Fruit fly (Drosophila melanogaster) whole organism, pupa: ENCODE data around the gene AkhR.

Source experiments
- CG10348 ChIP-seq: fragments of 200-800 bp; sonication (Bioruptor generic); IDR thresholded peaks from 2 replicates; pipeline ENCODE4 v1.3.6; 2022; ENCODE audit warnings: missing biosample characterization, missing genetic modification characterization
- CG12605 ChIP-seq: fragments of 200-800 bp; sonication (Bioruptor generic); IDR thresholded peaks from 2 replicates; pipeline ENCODE4 v1.3.6; 2022; ENCODE audit warnings: missing biosample characterization, missing genetic modification characterization
- CG13204 ChIP-seq: fragments of 200-800 bp; sonication (Bioruptor generic); optimal IDR thresholded peaks from 2 replicates; lab custom pipeline; 2018; ENCODE audit warnings: missing biosample characterization, mild to moderate bottlenecking, missing genetic modification characterization, moderate library complexity
- CG14655 ChIP-seq: fragments of 200-800 bp; sonication (Bioruptor generic); optimal IDR thresholded peaks from 3 replicates; lab custom pipeline; 2017; ENCODE audit warnings: mild to moderate bottlenecking, missing biosample characterization, missing genetic modification reagents, missing genetic modification characterization
- CG15710 ChIP-seq: fragments of 200-800 bp; sonication (Bioruptor generic); optimal IDR thresholded peaks from 2 replicates; lab custom pipeline; 2018; ENCODE audit warnings: missing biosample characterization, mild to moderate bottlenecking, missing genetic modification characterization, moderate library complexity
- CG17806 ChIP-seq: fragments of 200-800 bp; sonication (Bioruptor generic); optimal IDR thresholded peaks from 2 replicates; lab custom pipeline; 2018; ENCODE audit warnings: missing biosample characterization, mild to moderate bottlenecking, missing genetic modification characterization, moderate library complexity
- CG32121 ChIP-seq: fragments of 200-800 bp; sonication (Bioruptor generic); IDR thresholded peaks from 2 replicates; pipeline ENCODE4 v1.3.6; 2022; ENCODE audit warnings: missing biosample characterization, missing genetic modification characterization
- CG34367 ChIP-seq: fragments of 200-800 bp; sonication (Bioruptor generic); optimal IDR thresholded peaks from 2 replicates; lab custom pipeline; 2018; ENCODE audit warnings: missing biosample characterization, mild to moderate bottlenecking, missing genetic modification characterization
- CG4496 ChIP-seq: fragments of 200-800 bp; sonication (Bioruptor generic); IDR thresholded peaks from 3 replicates; pipeline ENCODE4 v1.3.6; 2022; ENCODE audit warnings: missing biosample characterization, missing genetic modification characterization
- CG8159 ChIP-seq: fragments of 200-800 bp; sonication (Bioruptor generic); optimal IDR thresholded peaks from 3 replicates; lab custom pipeline; 2018; ENCODE audit warnings: missing biosample characterization, mild to moderate bottlenecking, missing genetic modification characterization, moderate library complexity
- CG8301 ChIP-seq: fragments of 200-800 bp; sonication (Bioruptor generic); optimal IDR thresholded peaks from 2 replicates; lab custom pipeline; 2018; ENCODE audit warnings: missing biosample characterization, mild to moderate bottlenecking, missing genetic modification characterization
- CG9948 ChIP-seq: fragments of 200-800 bp; sonication (Bioruptor generic); optimal IDR thresholded peaks from 2 replicates; lab custom pipeline; 2018; ENCODE audit warnings: missing biosample characterization, mild to moderate bottlenecking, missing genetic modification characterization, moderate library complexity
- D1 ChIP-seq: fragments of 200-800 bp; sonication (Bioruptor generic); optimal IDR thresholded peaks from 2 replicates; lab custom pipeline; 2018; ENCODE audit warnings: missing biosample characterization, mild to moderate bottlenecking, missing genetic modification characterization, moderate library complexity
- EcR ChIP-seq: fragments of 200-800 bp; sonication (Bioruptor generic); optimal IDR thresholded peaks from 3 replicates; lab custom pipeline; 2019; ENCODE audit warnings: missing biosample characterization, missing genetic modification characterization, mild to moderate bottlenecking, moderate library complexity, missing genetic modification reagents
- Ets98B ChIP-seq: fragments of 200-800 bp; sonication (Bioruptor generic); IDR thresholded peaks from 2 replicates; pipeline ENCODE4 v1.3.6; 2022; ENCODE audit warnings: missing biosample characterization, missing genetic modification characterization
- Pif1A ChIP-seq: fragments of 200-800 bp; sonication (Bioruptor generic); optimal IDR thresholded peaks from 3 replicates; lab custom pipeline; 2016; ENCODE audit warnings: missing biosample characterization, missing genetic modification characterization
- Pif1B ChIP-seq: fragments of 200-800 bp; sonication (Bioruptor generic); optimal IDR thresholded peaks from 3 replicates; lab custom pipeline; 2016; ENCODE audit warnings: missing biosample characterization, missing genetic modification characterization
- Snoo ChIP-seq: fragments of 200-800 bp; sonication (Bioruptor generic); optimal IDR thresholded peaks from 3 replicates; lab custom pipeline; 2017; ENCODE audit warnings: missing biosample characterization, mild to moderate bottlenecking, missing genetic modification characterization, inconsistent platforms
- fd96Ca ChIP-seq: fragments of 200-800 bp; sonication (Bioruptor generic); IDR thresholded peaks from 3 replicates; pipeline ENCODE4 v1.3.6; 2022; ENCODE audit warnings: missing biosample characterization, missing genetic modification characterization
- gl ChIP-seq: fragments of 200-800 bp; sonication (Bioruptor generic); optimal IDR thresholded peaks from 2 replicates; lab custom pipeline; 2018; ENCODE audit warnings: missing biosample characterization, mild to moderate bottlenecking, missing genetic modification characterization
- rn ChIP-seq: fragments of 200-800 bp; sonication (Bioruptor generic); IDR thresholded peaks from 2 replicates; pipeline ENCODE4 v1.3.6; 2022; ENCODE audit warnings: missing biosample characterization, missing genetic modification characterization

AkhR gene

DNA sequence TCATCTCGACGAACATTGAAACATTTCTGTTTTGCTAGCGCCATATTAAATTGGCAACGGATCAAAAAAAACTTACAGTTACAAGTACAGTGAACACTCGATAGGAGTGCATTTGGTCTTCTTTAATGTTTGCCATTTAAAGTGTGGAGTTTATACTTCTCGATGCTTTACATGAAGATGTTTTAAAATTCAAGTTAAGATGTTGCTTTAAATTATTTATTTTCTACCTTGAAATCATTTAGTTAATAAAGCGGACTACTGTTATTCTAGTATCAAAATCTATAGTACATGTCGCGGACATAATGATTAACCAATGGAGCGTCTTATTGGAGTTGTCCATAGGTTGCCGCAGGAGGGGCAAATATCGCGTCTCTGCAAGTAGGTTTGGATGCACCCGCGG is 39.5 kb downstream of the AkhR start, which contains the start of gene cort:
TSS of gene cort (minus strand) at position 101 of the 400 bp plus-strand sequence.
- no peak for TF ChIP-seq gl (tag; lab: Kevin White, UChicago)
- TF ChIP-seq CG17806 (tag; lab: Kevin White, UChicago), result no peak
- no peak for TF ChIP-seq CG10348
- no peak for TF ChIP-seq D1
- TF ChIP-seq CG9948 (tag; lab: Kevin White, UChicago), result no peak
- no peak for TF ChIP-seq CG8159 (tag; lab: Kevin White, UChicago)
- no peak for TF ChIP-seq CG14655

DNA sequence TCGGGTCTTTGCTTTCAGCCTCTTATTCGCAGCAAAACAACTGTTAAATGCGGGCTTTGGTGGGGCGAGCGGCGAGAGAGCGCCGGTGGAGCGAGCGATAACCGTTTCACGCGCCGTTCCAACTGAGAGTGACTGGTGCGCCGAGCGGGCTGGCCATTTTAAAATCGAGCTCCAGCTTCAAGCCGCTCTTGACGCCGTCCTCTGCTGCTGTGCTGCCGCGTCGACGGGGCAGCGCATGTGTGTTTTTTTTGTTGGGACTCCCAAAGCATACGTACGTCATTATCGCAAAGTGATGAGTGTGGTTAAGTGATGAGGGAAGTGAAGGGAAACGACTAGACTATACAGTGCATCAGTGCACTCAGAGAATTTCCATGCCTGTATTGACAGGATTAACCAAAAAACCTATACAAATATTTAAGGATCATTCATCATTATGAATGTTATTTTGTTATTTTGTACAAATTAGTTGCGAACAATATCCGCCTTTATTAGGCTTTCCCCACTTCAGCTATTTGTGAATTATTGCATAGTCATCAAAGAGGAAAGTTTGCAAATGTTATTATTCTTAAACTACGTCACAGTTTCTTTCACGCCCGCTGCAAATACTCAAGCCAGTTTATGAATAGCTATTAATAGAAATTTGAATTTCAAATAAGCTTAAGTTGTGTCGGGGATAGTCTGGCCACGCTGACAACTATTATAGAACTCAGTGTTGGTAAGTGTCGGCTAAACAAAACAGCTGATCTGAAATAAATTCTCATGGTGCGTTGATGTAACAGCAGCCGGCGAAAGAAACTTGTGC is 42.6 kb downstream of the AkhR start, which contains the start of gene Spn27A:
TSS of gene Spn27A (minus strand) at position 137 of the 802 bp plus-strand sequence.
- peak; percentile 72 for TF ChIP-seq CG17806 (tag; lab: Kevin White, UChicago)
- peak; percentile 65 for TF ChIP-seq gl (tag; lab: Kevin White, UChicago)
- no peak for TF ChIP-seq Pif1A (GFP tag; lab: Kevin White, UChicago)
- peak; percentile 96 for TF ChIP-seq CG13204 (GFP tag; lab: Kevin White, UChicago)
- no peak for TF ChIP-seq CG10348
- peak; percentile 80 for TF ChIP-seq fd96Ca
- peak; percentile 75 for TF ChIP-seq Ets98B
- TF ChIP-seq CG9948 (tag; lab: Kevin White, UChicago), result peak; percentile 70
- peak; percentile 58 for TF ChIP-seq Snoo
- TF ChIP-seq Pif1B (GFP tag; lab: Kevin White, UChicago), result peak; percentile 70
- no peak for TF ChIP-seq CG8159 (tag; lab: Kevin White, UChicago)
- no peak for TF ChIP-seq CG8301
- TF ChIP-seq CG14655, result no peak
- peak; percentile 45 for TF ChIP-seq EcR (GFP tag; lab: Kevin White, UChicago)
- TF ChIP-seq rn, result peak; percentile 44; the same call in 1 of the 2 replicates
- TF ChIP-seq CG15710 (tag; lab: Kevin White, UChicago), result peak; percentile 67
- TF ChIP-seq CG34367 (tag; lab: Kevin White, UChicago), result peak; percentile 60
- peak; percentile 84 for TF ChIP-seq CG32121 (GFP tag; lab: Robert Waterston, UW)
- TF ChIP-seq D1, result no peak
- TF ChIP-seq CG4496 (GFP tag; lab: Robert Waterston, UW), result peak; percentile 76
- peak; percentile 71 for TF ChIP-seq CG12605 (GFP tag; lab: Robert Waterston, UW)

DNA sequence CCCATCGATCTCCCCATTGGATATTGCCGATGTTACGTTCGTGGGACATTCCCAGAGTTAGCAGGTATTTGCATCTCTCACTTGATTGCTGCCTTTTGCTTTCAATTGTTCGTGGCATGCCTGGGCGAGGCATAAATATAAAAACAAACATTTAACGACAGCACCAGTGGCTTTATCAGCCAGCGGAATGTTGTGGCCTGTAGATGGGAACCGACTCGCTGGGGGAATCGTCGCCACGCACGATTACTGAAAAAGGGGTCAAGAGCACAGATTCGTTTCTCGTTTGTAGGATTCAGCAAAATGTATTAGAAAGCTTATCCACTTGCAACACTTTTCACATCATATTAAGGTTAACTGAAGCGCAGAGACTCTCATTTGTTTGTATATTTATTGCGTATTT is 44.6 kb downstream of the AkhR start:
- TF ChIP-seq CG9948 (tag; lab: Kevin White, UChicago), result no peak
- peak; percentile 11; the same call in 1 of the 2 replicates for TF ChIP-seq CG32121 (GFP tag; lab: Robert Waterston, UW)
- TF ChIP-seq EcR (GFP tag; lab: Kevin White, UChicago), result peak; percentile 36
- TF ChIP-seq, all 21 proteins: peak for 2

DNA sequence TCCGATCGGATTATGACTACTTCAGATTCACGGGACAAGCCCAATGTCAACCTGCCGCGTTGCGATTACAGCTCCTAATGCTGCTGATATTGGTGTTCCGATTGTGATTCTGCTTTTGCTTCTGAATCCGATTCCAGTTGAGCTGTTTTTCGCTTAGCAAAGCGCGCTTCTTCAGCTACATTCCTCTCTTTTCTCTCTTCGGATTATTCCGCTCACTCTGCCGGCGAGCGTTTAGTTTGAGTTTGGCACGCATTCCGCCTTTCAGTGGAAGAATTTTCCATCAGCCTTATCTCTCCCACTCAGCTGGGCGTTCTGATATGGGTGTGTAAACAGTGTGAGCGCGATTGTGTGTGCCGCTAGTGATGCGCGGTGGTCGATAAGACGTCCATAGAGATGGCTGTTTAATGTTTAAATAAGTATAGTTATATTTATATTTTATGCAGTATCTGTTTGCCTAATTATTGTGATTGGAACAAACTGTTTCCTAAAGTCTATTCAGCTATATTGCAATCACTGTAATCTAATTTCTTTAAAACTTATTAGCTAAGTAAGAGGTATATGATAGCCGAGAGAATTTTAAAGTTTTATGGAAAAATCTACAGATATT is 48.2 kb downstream of the AkhR start, which contains the start of gene Galt:
TSS of gene Galt (minus strand) at position 315 of the 607 bp plus-strand sequence.
- TF ChIP-seq CG8159 (tag; lab: Kevin White, UChicago), result peak; percentile 58
- peak; percentile 6; the same call in 1 of the 3 replicates for TF ChIP-seq fd96Ca
- TF ChIP-seq rn, result no peak
- no peak for TF ChIP-seq CG10348
- TF ChIP-seq CG15710 (tag; lab: Kevin White, UChicago), result peak; percentile 39
- TF ChIP-seq Snoo, result peak; percentile 42
- no peak for TF ChIP-seq CG34367 (tag; lab: Kevin White, UChicago)
- 0 out of 3 replicates have a peak, but pooled peaks have one; percentile 21 for TF ChIP-seq CG4496 (GFP tag; lab: Robert Waterston, UW)
- TF ChIP-seq Pif1B (GFP tag; lab: Kevin White, UChicago), result no peak
- peak; percentile 43 for TF ChIP-seq CG8301
- no peak for TF ChIP-seq CG14655
- TF ChIP-seq CG9948 (tag; lab: Kevin White, UChicago), result peak; percentile 27
- no peak for TF ChIP-seq Pif1A (GFP tag; lab: Kevin White, UChicago)
- peak; percentile 36 for TF ChIP-seq CG32121 (GFP tag; lab: Robert Waterston, UW)
- peak; percentile 37 for TF ChIP-seq CG17806 (tag; lab: Kevin White, UChicago)

DNA sequence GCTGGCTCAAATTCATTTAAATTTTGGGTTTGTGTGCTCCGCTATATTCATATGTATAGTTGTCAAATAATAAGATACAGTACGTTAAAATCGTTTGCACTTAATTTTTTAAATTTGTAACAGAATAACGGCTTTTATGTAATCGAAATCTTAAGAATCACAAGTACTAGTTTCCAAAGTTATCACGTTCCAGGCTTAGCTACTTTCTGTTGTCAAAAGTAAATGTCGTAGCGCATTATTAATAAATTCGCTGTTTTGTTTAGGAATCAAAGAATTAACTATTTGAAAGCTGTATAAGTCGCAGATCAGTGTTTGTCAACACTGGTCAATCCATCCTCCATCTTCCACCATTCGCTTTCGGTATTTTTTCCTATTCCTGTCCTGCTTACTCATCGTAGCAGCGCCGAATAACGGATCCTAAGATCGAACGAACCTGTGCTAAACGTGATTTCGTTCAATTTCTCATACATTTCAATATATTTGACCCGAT is 52.4 kb downstream of the AkhR start, which contains the start of the genes CG13771, CG34310 and cup:
TSS of gene CG13771 (minus strand) at position 51 of the 490 bp plus-strand sequence.
TSS of gene CG34310 (plus strand) at position 103 of the 490 bp plus-strand sequence.
TSS of gene cup (plus strand) at position 103 of the 490 bp plus-strand sequence.
- no peak for TF ChIP-seq rn
- TF ChIP-seq D1, result no peak
- TF ChIP-seq Snoo, result no peak
- TF ChIP-seq Pif1A (GFP tag; lab: Kevin White, UChicago), result no peak
- TF ChIP-seq CG14655, result no peak
- no peak for TF ChIP-seq CG8159 (tag; lab: Kevin White, UChicago)
- no peak for TF ChIP-seq CG8301
